Fruit fly (Drosophila melanogaster): ENCODE results near the gene spel1.

spel1 gene

dm6 chr2L:14370777-14371096 is 8.9 kb downstream of the spel1 start (continued):
- TF ChIP-seq Smox (GFP tag; optimal IDR thresholded peaks at IDR 0.05) (no peak), cyc (GFP tag; optimal IDR thresholded peaks at IDR 0.05) (no peak), Sox15 (GFP tag; optimal IDR thresholded peaks at IDR 0.05) (no peak), CG8319 (GFP tag; optimal IDR thresholded peaks at IDR 0.05) (no peak), OdsH (GFP tag; optimal IDR thresholded peaks at IDR 0.05) (peak; percentile 13), fd59A (GFP tag; optimal IDR thresholded peaks at IDR 0.05) (no peak), CG6808 (GFP tag; optimal IDR thresholded peaks at IDR 0.05) (no peak), pdm3 (GFP tag; optimal IDR thresholded peaks at IDR 0.05) (peak; percentile 29), CG11902 (GFP tag; optimal IDR thresholded peaks at IDR 0.05) (no peak), CG8632 (GFP tag; optimal IDR thresholded peaks at IDR 0.05) (no peak), dsx (GFP tag; optimal IDR thresholded peaks at IDR 0.05; ENCODE audit: poor library complexity, severe bottlenecking) (no peak), CG1621 (tag; optimal IDR thresholded peaks at IDR 0.05) (no peak), CG15336 (GFP tag; IDR thresholded peaks at IDR 0.05) (0 out of 2 replicates have a peak, but pooled peaks have one; percentile 46), CG6276 (GFP tag; optimal IDR thresholded peaks at IDR 0.05) (peak; percentile 38), achi (GFP tag; optimal IDR thresholded peaks at IDR 0.05) (peak; percentile 30), spab (GFP tag; optimal IDR thresholded peaks at IDR 0.05) (no peak)

dm6 chr2L:14372254-14372717 is 10.4 kb downstream of the spel1 start:
- no peak for TF ChIP-seq Smox (GFP tag; optimal IDR thresholded peaks at IDR 0.05)
- peak; percentile 15 for TF ChIP-seq CG32006 (GFP tag; optimal IDR thresholded peaks at IDR 0.05)
- TF ChIP-seq pdm3 (GFP tag; optimal IDR thresholded peaks at IDR 0.05) = peak; percentile 24
- TF ChIP-seq fkh (GFP tag; optimal IDR thresholded peaks at IDR 0.05) = peak; percentile 4
- peak; percentile 11 for TF ChIP-seq acj6 (GFP tag; optimal IDR thresholded peaks at IDR 0.05)
- TF ChIP-seq CG6163 (GFP tag; IDR thresholded peaks at IDR 0.05) = no peak
- peak; percentile 5 for TF ChIP-seq CG34406 (GFP tag; optimal IDR thresholded peaks at IDR 0.05)
- peak; percentile 33 for TF ChIP-seq Sox102F (GFP tag; optimal IDR thresholded peaks at IDR 0.05)
- TF ChIP-seq CG8119 (GFP tag; IDR thresholded peaks at IDR 0.05) = 0 out of 3 replicates have a peak, but pooled peaks have one; percentile 31
- peak; percentile 22 for TF ChIP-seq esn (GFP tag; optimal IDR thresholded peaks at IDR 0.05)
- TF ChIP-seq CG6276 (GFP tag; optimal IDR thresholded peaks at IDR 0.05) = no peak
- TF ChIP-seq achi (GFP tag; optimal IDR thresholded peaks at IDR 0.05) = peak; percentile 8

dm6 chr2L:14373250-14373649 is 11.4 kb downstream of the spel1 start:
- TF ChIP-seq CG8319 (GFP tag; optimal IDR thresholded peaks at IDR 0.05) (no peak), CG8119 (GFP tag; IDR thresholded peaks at IDR 0.05) (no peak), CG6808 (GFP tag; optimal IDR thresholded peaks at IDR 0.05) (no peak), CG10631 (GFP tag; optimal IDR thresholded peaks at IDR 0.05) (no peak), CG7368 (GFP tag; optimal IDR thresholded peaks at IDR 0.05) (no peak), CG32006 (GFP tag; optimal IDR thresholded peaks at IDR 0.05) (no peak), CG34406 (GFP tag; optimal IDR thresholded peaks at IDR 0.05) (no peak)

- no peak for TF ChIP-seq Eip75B (GFP tag; optimal IDR thresholded peaks at IDR 0.05)
- TF ChIP-seq Eip78C (GFP tag) = peak; percentile 6
These were observed 12.2 kb downstream of the spel1 start for dm6 chr2L:14374024-14374423.

dm6 chr2L:14376484-14377254 is 14.8 kb downstream of the spel1 start:
- no peak for TF ChIP-seq CG6792 (GFP tag; optimal IDR thresholded peaks at IDR 0.05)
- no peak for TF ChIP-seq fd85E (GFP tag; optimal IDR thresholded peaks at IDR 0.05)
- TF ChIP-seq topi (GFP tag; optimal IDR thresholded peaks at IDR 0.05) = no peak
- no peak for TF ChIP-seq esn (GFP tag; optimal IDR thresholded peaks at IDR 0.05)
- TF ChIP-seq CG7368 (GFP tag; optimal IDR thresholded peaks at IDR 0.05) = no peak
- no peak for TF ChIP-seq Smox (GFP tag; optimal IDR thresholded peaks at IDR 0.05)
- TF ChIP-seq CG11762 (GFP tag; optimal IDR thresholded peaks at IDR 0.05; ENCODE audit: insufficient read depth) = no peak
- no peak for TF ChIP-seq svp (GFP tag)
- no peak for TF ChIP-seq vri (GFP tag; optimal IDR thresholded peaks at IDR 0.05)
- no peak for TF ChIP-seq CG6163 (GFP tag; IDR thresholded peaks at IDR 0.05)
- no peak for TF ChIP-seq dsx (GFP tag; optimal IDR thresholded peaks at IDR 0.05; ENCODE audit: poor library complexity, severe bottlenecking)
- no peak for TF ChIP-seq CG32006 (GFP tag; optimal IDR thresholded peaks at IDR 0.05)
- TF ChIP-seq CG3032 (tag; optimal IDR thresholded peaks at IDR 0.05) = no peak
- TF ChIP-seq CG11902 (GFP tag; optimal IDR thresholded peaks at IDR 0.05) = no peak
- TF ChIP-seq Hr39 (GFP tag; optimal IDR thresholded peaks at IDR 0.05) = no peak
- TF ChIP-seq CG15336 (GFP tag; IDR thresholded peaks at IDR 0.05) = no peak
- no peak for TF ChIP-seq eg (GFP tag; IDR thresholded peaks at IDR 0.05)
- no peak for TF ChIP-seq Sox102F (GFP tag; optimal IDR thresholded peaks at IDR 0.05)
- TF ChIP-seq net (GFP tag; optimal IDR thresholded peaks at IDR 0.05) = no peak

All from whole organism, prepupa.